Worm (Caenorhabditis elegans): ENCODE measurements around the gene csq-1.

Gene csq-1

ce11 chrX:14695892-14696291 is 11.2 kb downstream of the csq-1 start:
- TF ChIP-seq Y79H2A.3 (GFP tag; conservative IDR thresholded peaks at IDR 0.05) = no peak
- TF ChIP-seq sea-2 (GFP tag; IDR thresholded peaks at IDR 0.05) = no peak
- TF ChIP-seq ztf-18 (tag; optimal IDR thresholded peaks at IDR 0.05) = no peak
- TF ChIP-seq mes-4 (tag; optimal IDR thresholded peaks at IDR 0.05) = no peak
- TF ChIP-seq sptf-2 (GFP tag; optimal IDR thresholded peaks at IDR 0.05) = no peak
- no peak for TF ChIP-seq ama-1 (optimal IDR thresholded peaks at IDR 0.05)
- no peak for TF ChIP-seq ama-1 (GFP tag; optimal IDR thresholded peaks at IDR 0.05)
- no peak for TF ChIP-seq egrh-3 (GFP tag; IDR thresholded peaks at IDR 0.05)
- TF ChIP-seq ets-4 (GFP tag; optimal IDR thresholded peaks at IDR 0.05) = no peak
- TF ChIP-seq nhr-80 (tag; optimal IDR thresholded peaks at IDR 0.05) = no peak
- TF ChIP-seq hlh-12 (tag; optimal IDR thresholded peaks at IDR 0.05) = no peak
- TF ChIP-seq F39B2.1 (GFP tag; IDR thresholded peaks at IDR 0.05) = no peak
- TF ChIP-seq Y67H2A.10 (GFP tag; conservative IDR thresholded peaks at IDR 0.05) = no peak
- TF ChIP-seq F37B4.10 (GFP tag; IDR thresholded peaks at IDR 0.05) = no peak
- TF ChIP-seq F10E7.11 (tag; optimal IDR thresholded peaks at IDR 0.05) = no peak
- no peak for TF ChIP-seq nhr-90 (tag; optimal IDR thresholded peaks at IDR 0.05)
- TF ChIP-seq snpc-3.4 (tag; optimal IDR thresholded peaks at IDR 0.05) = no peak
- TF ChIP-seq K11D2.4 (GFP tag; IDR thresholded peaks at IDR 0.05) = no peak

DNA sequence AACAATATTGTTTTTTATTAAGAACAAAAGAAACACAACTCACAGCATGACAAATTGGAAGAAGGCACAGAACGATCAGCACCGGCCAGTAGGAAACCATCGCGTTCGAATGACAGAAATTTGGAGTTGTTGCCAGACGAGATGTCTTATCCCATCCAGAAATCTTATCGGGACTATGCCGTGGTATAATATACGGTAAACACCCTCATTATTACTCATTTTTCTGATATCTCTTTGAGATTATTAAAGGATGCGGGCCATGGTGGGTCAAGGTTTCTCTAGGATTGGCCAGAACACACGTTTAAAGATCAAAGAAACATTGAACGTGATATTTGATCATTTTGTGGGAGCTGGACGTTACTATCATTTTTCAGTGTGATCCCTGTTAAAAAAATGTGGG is 15.2 kb downstream of the csq-1 start, which contains the start of gene hch-1:
hch-1 (minus strand) TSS at position 112 of the 400 bp plus-strand sequence.
- no peak for TF ChIP-seq akir-1 (GFP tag; optimal IDR thresholded peaks at IDR 0.05)
- TF ChIP-seq madf-8 (GFP tag; conservative IDR thresholded peaks at IDR 0.05) = no peak
- TF ChIP-seq aptf-3 (GFP tag; IDR thresholded peaks at IDR 0.05) = no peak
- no peak for TF ChIP-seq atf-7 (tag; optimal IDR thresholded peaks at IDR 0.05)
- TF ChIP-seq hlh-12 (tag; optimal IDR thresholded peaks at IDR 0.05) = no peak
- TF ChIP-seq egrh-3 (GFP tag; IDR thresholded peaks at IDR 0.05) = no peak
- TF ChIP-seq bed-2 (GFP tag; IDR thresholded peaks at IDR 0.05) = no peak

ce11 chrX:14701490-14701889 is 16.8 kb downstream of the csq-1 start, which contains the start of gene F40E10.5:
Gene F40E10.5 (plus strand): TSS chrX:14701790.
- TF ChIP-seq dox-1 (GFP tag; IDR thresholded peaks at IDR 0.05) = no peak
- TF ChIP-seq lin-26 (GFP tag; IDR thresholded peaks at IDR 0.05) = no peak
- peak; percentile 63 for TF ChIP-seq zfh-2 (GFP tag; conservative IDR thresholded peaks at IDR 0.05)

DNA sequence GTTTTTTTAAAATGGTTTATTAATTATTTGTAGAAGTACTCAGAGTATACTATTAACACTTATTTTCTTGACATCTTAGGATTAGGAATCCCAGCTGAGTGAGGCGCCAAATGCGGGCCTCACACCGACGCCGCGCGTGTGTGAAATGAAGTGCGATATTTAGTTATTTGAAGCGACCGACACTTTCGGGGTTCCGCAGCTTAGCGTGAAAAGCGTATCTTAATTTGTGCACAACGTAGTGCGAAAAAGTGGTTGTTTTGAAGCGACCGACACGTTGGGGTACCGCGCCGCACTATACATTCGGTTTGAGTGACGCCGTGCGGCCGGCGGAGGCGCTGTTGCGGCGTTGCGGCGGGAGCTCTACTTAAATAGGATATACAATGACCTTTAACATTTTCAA is 20.3 kb downstream of the csq-1 start:
- TF ChIP-seq D2030.7 (GFP tag; IDR thresholded peaks at IDR 0.05) (no peak), snpc-1.1 (tag; optimal IDR thresholded peaks at IDR 0.05; ENCODE audit: insufficient read depth) (no peak), rpc-1 (optimal IDR thresholded peaks at IDR 0.05) (no peak), rpc-1 (tag; optimal IDR thresholded peaks at IDR 0.05) (no peak), K11D2.4 (GFP tag; IDR thresholded peaks at IDR 0.05) (no peak), snpc-4 (GFP tag; optimal IDR thresholded peaks at IDR 0.05) (no peak), snpc-4 (tag; optimal IDR thresholded peaks at IDR 0.05) (peak in 2 of 4 experiments; percentile 68 to 80), gei-17 (GFP tag; optimal IDR thresholded peaks at IDR 0.05) (no peak), akir-1 (GFP tag; optimal IDR thresholded peaks at IDR 0.05) (no peak), F52B5.7 (tag; optimal IDR thresholded peaks at IDR 0.05) (no peak)

- TF ChIP-seq fkh-3 (tag; optimal IDR thresholded peaks at IDR 0.05) (no peak), madf-6 (GFP tag; IDR thresholded peaks at IDR 0.05) (no peak), lag-1 (GFP tag; IDR thresholded peaks at IDR 0.05) (no peak), ztf-26 (tag; optimal IDR thresholded peaks at IDR 0.05) (no peak), athp-1 (tag; optimal IDR thresholded peaks at IDR 0.05) (no peak), mes-4 (tag; optimal IDR thresholded peaks at IDR 0.05) (no peak), B0019.2 (GFP tag; conservative IDR thresholded peaks at IDR 0.05) (no peak), xnd-1 (tag; optimal IDR thresholded peaks at IDR 0.05) (no peak), ztf-25 (GFP tag; IDR thresholded peaks at IDR 0.05) (no peak), F49E8.2 (tag; optimal IDR thresholded peaks at IDR 0.05; ENCODE audit: insufficient read depth) (no peak), ceh-58 (GFP tag; IDR thresholded peaks at IDR 0.05) (no peak), bed-1 (GFP tag; IDR thresholded peaks at IDR 0.05) (no peak), ccch-3 (GFP tag; optimal IDR thresholded peaks at IDR 0.05) (no peak)
These were observed 22.1 kb downstream of the csq-1 start, which contains the start of gene tmem-184 for ce11 chrX:14706698-14707285. Gene tmem-184 (minus strand): TSS chrX:14706861.

Data from whole organism, young adult.